Fruit fly (Drosophila melanogaster) S2 (cell line): ENCODE data around the gene stops.

Experiments used
- CG8478 ChIP-seq: fragments of >200 bp; optimal IDR thresholded peaks from 2 replicates; lab custom pipeline; 2018
- CTCF ChIP-seq, 2 experiments: fragments of >200 bp; optimal IDR thresholded peaks; 2 replicates each; lab custom pipeline; 2018

DNA sequence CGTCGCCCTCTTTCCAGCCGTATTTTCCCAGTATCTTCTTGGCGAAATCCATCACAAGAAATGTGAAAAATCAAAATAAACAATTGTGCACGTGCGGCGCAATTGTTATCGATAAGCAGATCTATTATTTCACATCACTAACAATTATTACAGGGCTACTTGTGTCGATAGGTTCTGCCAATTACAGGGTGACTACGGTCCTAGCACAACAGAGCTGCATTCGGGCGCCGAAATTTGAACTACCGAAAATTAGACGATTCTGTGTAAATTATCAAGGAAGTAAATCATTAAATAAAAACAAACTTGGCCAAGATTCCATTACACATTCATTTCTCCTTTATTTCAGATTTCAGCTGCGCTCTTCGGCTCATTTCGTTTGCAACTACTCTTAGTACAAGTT is 46.9 kb upstream of the stops start, which contains the start of gene CG15561:
- no peak for TF ChIP-seq CTCF (optimal IDR thresholded peaks at IDR 0.05; lab: Kevin White, UChicago)
- TF ChIP-seq CG8478 (lab: Kevin White, UChicago) = no peak
